Worm (Caenorhabditis elegans): ENCODE data around the gene F44B9.10.

The F44B9.10 gene

DNA sequence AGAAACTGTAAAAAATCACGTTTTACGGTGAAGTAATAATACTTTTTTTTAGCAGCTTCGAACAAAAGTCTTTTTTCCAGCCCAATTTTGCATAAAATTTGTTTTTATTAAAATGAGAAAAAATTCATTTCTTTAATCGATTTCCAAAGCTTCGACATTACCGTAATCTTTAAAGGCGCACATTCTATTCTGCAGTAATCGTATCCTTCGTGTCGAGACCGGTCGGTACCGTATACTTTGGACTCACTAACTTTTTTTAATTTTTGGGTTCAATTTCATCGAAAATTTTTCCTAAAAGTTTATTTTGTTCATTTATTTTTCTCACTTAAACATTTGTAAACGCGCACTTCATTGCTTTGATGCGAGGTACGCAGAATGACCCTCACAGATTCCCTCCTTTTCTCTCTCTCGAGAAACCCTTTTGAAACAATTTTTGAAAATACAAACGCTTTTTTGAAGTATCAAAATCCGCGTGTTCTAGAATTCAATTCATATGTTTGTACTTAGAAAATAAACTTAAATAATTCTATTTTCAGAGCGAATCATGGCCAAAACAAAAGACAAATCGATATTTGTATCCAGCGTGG is 46.8 kb downstream of the F44B9.10 start, which contains the start of gene hrpk-2:
hrpk-2 (plus strand) TSS at position 537 of the 587 bp plus-strand sequence.
- no peak for TF ChIP-seq unc-62 (GFP tag; optimal IDR thresholded peaks at IDR 0.05)

DNA sequence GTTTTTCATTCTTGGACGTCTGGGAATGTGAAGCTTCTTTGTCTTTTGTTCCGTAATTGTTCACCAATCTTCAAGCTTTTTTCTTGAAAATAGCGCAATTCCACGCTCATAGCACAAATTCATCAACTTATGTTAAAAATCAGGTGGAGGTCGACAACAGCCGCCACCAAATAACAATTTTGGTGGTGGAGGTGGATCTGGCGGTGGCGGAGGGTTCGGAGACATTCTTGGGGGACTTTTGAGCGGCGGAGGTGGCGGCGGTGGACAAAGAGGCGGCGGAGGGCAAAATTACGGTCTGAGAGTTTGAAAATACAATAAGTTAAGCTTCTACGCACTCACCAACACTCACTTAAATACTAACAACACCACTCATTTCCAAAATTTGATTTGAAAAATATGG is 51.5 kb downstream of the F44B9.10 start:
- no peak for TF ChIP-seq unc-62 (GFP tag; optimal IDR thresholded peaks at IDR 0.05)
